Worm (Caenorhabditis elegans): ENCODE data around the gene cutl-15.

Gene cutl-15

DNA sequence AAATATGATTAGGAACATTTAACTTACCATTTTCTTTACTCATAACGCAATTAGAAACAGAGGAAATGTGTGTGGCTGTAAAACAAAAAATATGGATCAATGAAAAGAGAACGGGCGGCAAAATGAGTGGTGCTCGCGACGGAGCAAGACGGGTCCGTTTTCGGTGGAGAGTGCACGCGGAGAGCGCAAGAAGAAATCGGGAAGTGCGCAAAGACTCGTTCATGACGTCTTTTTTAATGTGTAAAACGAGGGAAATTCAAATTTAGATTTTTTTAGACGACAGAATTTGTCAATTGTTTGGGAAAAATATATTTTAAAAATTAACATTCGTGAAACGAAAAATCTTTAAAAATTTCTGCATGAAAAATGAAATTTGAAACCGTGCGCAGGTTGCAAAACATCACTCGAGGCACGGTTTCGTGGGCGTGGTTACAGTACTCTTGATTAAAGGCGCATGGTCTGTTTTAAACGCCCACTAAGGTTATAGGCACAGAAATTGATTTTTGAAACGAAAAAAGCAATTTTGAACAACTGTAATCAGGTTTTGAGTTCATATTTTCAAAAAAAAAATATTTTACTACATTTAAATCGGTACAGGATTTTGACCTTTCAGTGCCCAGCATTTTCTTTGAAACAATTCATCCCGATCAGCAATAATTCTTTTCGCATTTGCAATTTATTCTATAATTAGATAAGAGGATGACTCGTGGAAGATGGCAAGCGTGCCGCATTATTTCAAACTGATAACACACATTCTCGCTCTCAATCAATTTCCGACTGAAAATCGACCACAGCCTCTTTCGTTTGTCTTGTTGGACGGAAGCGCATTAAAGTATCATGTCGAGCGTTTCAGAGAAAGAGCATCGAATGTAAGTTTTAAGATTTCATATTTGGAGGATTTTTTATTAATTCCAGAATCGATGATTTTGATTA is 22.0 kb upstream of the cutl-15 start, which contains the start of the genes szy-20 and C18E9.5 (continued):
- TF ChIP-seq pha-4 (GFP tag; IDR thresholded peaks at IDR 0.05) (peak; percentile 61), pha-4 (tag; optimal IDR thresholded peaks at IDR 0.05) (no peak), fkh-10 (GFP tag; optimal IDR thresholded peaks at IDR 0.05) (peak; percentile 52), nhr-237 (tag; optimal IDR thresholded peaks at IDR 0.05) (no peak), lsy-2 (tag; optimal IDR thresholded peaks at IDR 0.05) (peak; percentile 9 to 92), mep-1 (tag; optimal IDR thresholded peaks at IDR 0.05) (peak; percentile 82), ces-1 (GFP tag; optimal IDR thresholded peaks at IDR 0.05) (no peak), nhr-6 (tag; optimal IDR thresholded peaks at IDR 0.05) (peak; percentile 46), hlh-11 (tag; optimal IDR thresholded peaks at IDR 0.05) (peak; percentile 48), F49E8.2 (tag; optimal IDR thresholded peaks at IDR 0.05; ENCODE audit: borderline replicate concordance) (peak; percentile 32), ceh-20 (GFP tag; IDR thresholded peaks at IDR 0.05) (peak; percentile 48; the same call in 1 of the 2 replicates)

DNA sequence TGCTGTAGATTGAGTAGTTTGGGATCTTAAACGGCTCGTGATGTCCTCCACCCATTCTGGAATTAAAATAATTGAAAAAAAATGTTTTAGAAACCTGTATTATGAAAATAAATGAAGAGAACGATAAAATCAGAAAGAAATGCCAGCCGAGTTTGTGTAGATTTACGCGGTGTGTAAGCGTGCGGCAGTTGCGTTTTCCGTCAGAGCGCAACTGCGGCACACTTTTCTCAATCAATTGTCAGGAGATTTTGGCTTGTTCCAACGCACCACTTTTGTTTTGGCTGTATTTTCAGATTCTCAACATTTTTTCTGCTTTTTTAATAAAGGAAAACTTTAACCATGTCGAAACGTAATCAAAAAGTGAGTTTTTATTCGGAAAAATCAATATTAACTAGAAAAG is 17.3 kb upstream of the cutl-15 start, which contains the start of the genes ndub-3 and C18E9.2:
Gene ndub-3, minus strand, starts transcription at position 56 of the 400 bp plus-strand sequence.
Gene C18E9.2, plus strand, starts transcription at position 172 of the 400 bp plus-strand sequence.
- TF ChIP-seq ama-1 (optimal IDR thresholded peaks at IDR 0.05) (no peak), R02D3.7 (tag; optimal IDR thresholded peaks at IDR 0.05) (peak; percentile 78), nhr-77 (tag; optimal IDR thresholded peaks at IDR 0.05) (peak; percentile 37), dve-1 (tag; optimal IDR thresholded peaks at IDR 0.05; ENCODE audit: insufficient read depth) (peak; percentile 22), mes-2 (tag; optimal IDR thresholded peaks at IDR 0.05; ENCODE audit: poor library complexity, severe bottlenecking) (peak; percentile 63), hlh-30 (tag; optimal IDR thresholded peaks at IDR 0.05; ENCODE audit: insufficient read depth) (peak; percentile 65), lsy-2 (tag; optimal IDR thresholded peaks at IDR 0.05) (peak in 1 of 2 experiments; percentile 62), hif-1 (tag; optimal IDR thresholded peaks at IDR 0.05) (peak in 1 of 2 experiments; percentile 13), unc-39 (tag; optimal IDR thresholded peaks at IDR 0.05) (no peak), mep-1 (tag; optimal IDR thresholded peaks at IDR 0.05) (peak; percentile 53), duxl-1 (tag; optimal IDR thresholded peaks at IDR 0.05; ENCODE audit: poor library complexity) (no peak), lin-29 (GFP tag; IDR thresholded peaks at IDR 0.05) (no peak), hlh-11 (tag; optimal IDR thresholded peaks at IDR 0.05) (peak; percentile 32), dpl-1 (GFP tag; optimal IDR thresholded peaks at IDR 0.05) (peak; percentile 27), nhr-6 (tag; optimal IDR thresholded peaks at IDR 0.05) (peak; percentile 44), unc-62 (GFP tag; optimal IDR thresholded peaks at IDR 0.05 in 1 of 2) (peak in 1 of 2 experiments; percentile 87), unc-62 (tag; optimal IDR thresholded peaks at IDR 0.05) (no peak)

DNA sequence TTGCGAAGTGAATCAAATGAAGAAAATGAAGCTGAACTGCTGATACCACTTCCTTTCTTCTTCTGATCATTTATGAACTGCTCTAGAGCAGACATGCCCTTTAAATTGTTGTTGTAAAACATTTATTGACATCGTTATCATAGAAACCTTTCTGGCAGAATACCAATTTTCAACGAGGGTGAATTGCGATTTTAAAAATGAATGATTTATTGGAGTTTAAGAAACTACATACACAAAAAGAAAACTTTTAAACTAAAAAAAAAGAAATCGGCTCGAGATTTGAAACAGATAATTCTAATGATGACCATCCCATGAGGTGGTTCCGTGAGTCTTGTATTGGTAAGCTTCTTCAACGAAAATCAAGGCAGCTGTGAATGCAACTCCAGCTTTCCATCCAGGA is 16.6 kb upstream of the cutl-15 start, which contains the start of gene sftd-3:
Gene sftd-3, minus strand, starts transcription at position 101 of the 400 bp plus-strand sequence.
- no peak for TF ChIP-seq ceh-20 (GFP tag; IDR thresholded peaks at IDR 0.05)
- no peak for TF ChIP-seq aly-2 (tag; optimal IDR thresholded peaks at IDR 0.05)
- TF ChIP-seq mes-2 (tag; optimal IDR thresholded peaks at IDR 0.05; ENCODE audit: poor library complexity, severe bottlenecking) = no peak
- no peak for TF ChIP-seq zfp-3 (GFP tag; conservative IDR thresholded peaks at IDR 0.05)
- TF ChIP-seq egl-43 (GFP tag; IDR thresholded peaks at IDR 0.05) = no peak
- no peak for TF ChIP-seq nhr-48 (tag; optimal IDR thresholded peaks at IDR 0.05)
- TF ChIP-seq spr-1 (tag; optimal IDR thresholded peaks at IDR 0.05) = no peak
- TF ChIP-seq lir-3 (tag; optimal IDR thresholded peaks at IDR 0.05) = no peak
- no peak for TF ChIP-seq snpc-4 (tag; optimal IDR thresholded peaks at IDR 0.05)
- TF ChIP-seq unc-39 (tag; optimal IDR thresholded peaks at IDR 0.05) = no peak
- TF ChIP-seq pha-4 (GFP tag; IDR thresholded peaks at IDR 0.05) = no peak
- TF ChIP-seq pha-4 (tag; optimal IDR thresholded peaks at IDR 0.05) = no peak
- TF ChIP-seq daf-16 (GFP tag; optimal IDR thresholded peaks at IDR 0.05) = no peak
- TF ChIP-seq daf-16 (tag; optimal IDR thresholded peaks at IDR 0.05) = no peak
- no peak for TF ChIP-seq zip-11 (GFP tag; IDR thresholded peaks at IDR 0.05)
- TF ChIP-seq dve-1 (tag; optimal IDR thresholded peaks at IDR 0.05; ENCODE audit: insufficient read depth) = no peak
- no peak for TF ChIP-seq ceh-82 (tag; optimal IDR thresholded peaks at IDR 0.05)
- TF ChIP-seq Y48G9A.11 (GFP tag; IDR thresholded peaks at IDR 0.05) = no peak

All from whole organism, L4 larva.